Worm (Caenorhabditis elegans) whole organism, L4 larva: ENCODE results near the gene set-6.

Experiments used
- D1046.2 ChIP-seq: fragments of 200-800 bp; sonication (Bioruptor generic); IDR thresholded peaks from 2 replicates; pipeline ENCODE4 v1.3.6; 2022; ENCODE audit warnings: missing genetic modification characterization, missing compliant biosample characterization
- T26A8.4 ChIP-seq: fragments of 200-800 bp; sonication (Bioruptor generic); IDR thresholded peaks from 2 replicates; pipeline ENCODE4 v1.3.6; 2022; ENCODE audit warnings: missing genetic modification characterization, missing compliant biosample characterization
- aha-1 ChIP-seq: fragments of 150-350 bp; peaks from one replicate; lab custom pipeline; 2014; ENCODE audit warnings: missing biosample characterization, missing genetic modification characterization
- arid-1 ChIP-seq: fragments of 200-800 bp; sonication (Bioruptor generic); conservative IDR thresholded peaks from 2 replicates; pipeline ENCODE4 v1.3.6; 2022; ENCODE audit warnings: missing genetic modification reagents, missing genetic modification characterization, missing compliant biosample characterization
- ceh-20 ChIP-seq: fragments of 200-800 bp; sonication (Bioruptor generic); IDR thresholded peaks from 2 replicates; pipeline ENCODE4 v1.3.6; 2022; ENCODE audit warnings: missing genetic modification reagents, missing genetic modification characterization, missing compliant biosample characterization
- daf-16 ChIP-seq, 3 experiments: sonication (generic microtip); optimal IDR thresholded peaks; 2 replicates each; lab custom pipeline; 2016 to 2017; ENCODE audit warnings: missing genetic modification characterization in 3 of 3, missing genetic modification reagents in 3 of 3, mild to moderate bottlenecking in 2 of 3, missing compliant biosample characterization in 2 of 3, missing biosample characterization in 1 of 3, moderate library complexity in 1 of 3
- dmd-6 ChIP-seq: fragments of 200-800 bp; sonication (Bioruptor generic); IDR thresholded peaks from 2 replicates; pipeline ENCODE4 v1.3.6; 2022; ENCODE audit warnings: missing genetic modification reagents, missing genetic modification characterization, missing compliant biosample characterization
- dmd-8 ChIP-seq: fragments of 200-800 bp; sonication (Bioruptor generic); IDR thresholded peaks from 2 replicates; pipeline ENCODE4 v1.3.6; 2022; ENCODE audit warnings: missing genetic modification characterization, missing compliant biosample characterization
- dpl-1 ChIP-seq: fragments of 150-350 bp; optimal IDR thresholded peaks from 2 replicates; lab custom pipeline; 2014; ENCODE audit warnings: missing biosample characterization, missing genetic modification reagents, missing genetic modification characterization
- dve-1 ChIP-seq: sonication (generic microtip); optimal IDR thresholded peaks from 2 replicates; lab custom pipeline; 2017; ENCODE audit warnings: antibody characterized with exemption, mild to moderate bottlenecking, missing genetic modification characterization, missing compliant biosample characterization; ENCODE audit not compliant: insufficient read depth
- egl-43 ChIP-seq: fragments of 200-800 bp; sonication (Bioruptor generic); IDR thresholded peaks from 2 replicates; pipeline ENCODE4 v1.3.6; 2022; ENCODE audit warnings: missing genetic modification reagents, missing genetic modification characterization, missing compliant biosample characterization
- gei-8 ChIP-seq: fragments of 200-800 bp; sonication (Bioruptor generic); optimal IDR thresholded peaks from 2 replicates; lab custom pipeline; 2018; ENCODE audit warnings: mild to moderate bottlenecking, missing genetic modification characterization, missing compliant biosample characterization
- hif-1 ChIP-seq, 2 experiments: sonication (generic microtip); optimal IDR thresholded peaks; 2 replicates each; lab custom pipeline; 2016 to 2017; ENCODE audit warnings: missing compliant biosample characterization in 2 of 2, missing genetic modification characterization in 2 of 2, missing genetic modification reagents in 2 of 2, missing genotype in 2 of 2, mild to moderate bottlenecking in 1 of 2
- hlh-11 ChIP-seq: fragments of 200-800 bp; sonication (Bioruptor generic); optimal IDR thresholded peaks from 2 replicates; lab custom pipeline; 2018; ENCODE audit warnings: mild to moderate bottlenecking, missing genetic modification characterization, missing compliant biosample characterization
- hlh-30 ChIP-seq: sonication (generic microtip); optimal IDR thresholded peaks from 2 replicates; lab custom pipeline; 2017; ENCODE audit warnings: antibody characterized with exemption, mild to moderate bottlenecking, missing genetic modification characterization, missing compliant biosample characterization; ENCODE audit not compliant: insufficient read depth
- hmg-1.1 ChIP-seq: fragments of 200-800 bp; sonication (Bioruptor generic); IDR thresholded peaks from 2 replicates; pipeline ENCODE4 v1.3.6; 2022; ENCODE audit warnings: missing genetic modification reagents, missing genetic modification characterization, missing compliant biosample characterization
- lin-1 ChIP-seq: fragments of 200-800 bp; sonication (Bioruptor generic); IDR thresholded peaks from 2 replicates; pipeline ENCODE4 v1.3.6; 2022; ENCODE audit warnings: missing genetic modification reagents, missing genetic modification characterization, missing compliant biosample characterization
- lsy-2 ChIP-seq, 2 experiments: fragments of 150-350 bp in 1 of 2; sonication (generic microtip) in 1 of 2; optimal IDR thresholded peaks; 2 replicates each; lab custom pipeline; 2014 to 2017; ENCODE audit warnings: missing biosample characterization in 2 of 2, missing genetic modification characterization in 2 of 2
- madf-9 ChIP-seq: fragments of 200-800 bp; sonication (Bioruptor generic); conservative IDR thresholded peaks from 2 replicates; pipeline ENCODE4 v1.3.6; 2022; ENCODE audit warnings: missing genetic modification reagents, missing genetic modification characterization, missing compliant biosample characterization
- mdl-1 ChIP-seq, 2 experiments: fragments of 150-350 bp in 1 of 2; sonication (generic microtip) in 1 of 2; optimal IDR thresholded peaks; 2 replicates each; lab custom pipeline; 2014 to 2017; ENCODE audit warnings: missing biosample characterization in 2 of 2, missing genetic modification characterization in 2 of 2
- mxl-3 ChIP-seq: fragments of 200-800 bp; sonication (Bioruptor generic); optimal IDR thresholded peaks from 2 replicates; lab custom pipeline; 2018; ENCODE audit warnings: mild to moderate bottlenecking, missing genetic modification characterization, missing compliant biosample characterization
- nhr-102 ChIP-seq: sonication (generic microtip); optimal IDR thresholded peaks from 2 replicates; lab custom pipeline; 2016; ENCODE audit warnings: mild to moderate bottlenecking, missing genetic modification characterization, moderate library complexity, missing compliant biosample characterization
- nhr-28 ChIP-seq: fragments of 150-350 bp; optimal IDR thresholded peaks from 2 replicates; lab custom pipeline; 2014; ENCODE audit warnings: missing biosample characterization, missing genetic modification characterization
- nhr-41 ChIP-seq: fragments of 200-800 bp; sonication (Bioruptor generic); IDR thresholded peaks from 2 replicates; pipeline ENCODE4 v1.3.6; 2022; ENCODE audit warnings: missing genetic modification reagents, missing genetic modification characterization, missing compliant biosample characterization
- nhr-42 ChIP-seq: fragments of 200-800 bp; sonication (Bioruptor generic); IDR thresholded peaks from 2 replicates; pipeline ENCODE4 v1.3.6; 2022; ENCODE audit warnings: missing genetic modification characterization, missing compliant biosample characterization
- nhr-48 ChIP-seq: sonication (generic microtip); optimal IDR thresholded peaks from 2 replicates; lab custom pipeline; 2016; ENCODE audit warnings: mild to moderate bottlenecking, missing genetic modification characterization, missing compliant biosample characterization
- nhr-77 ChIP-seq: fragments of 150-350 bp; optimal IDR thresholded peaks from 2 replicates; lab custom pipeline; 2014; ENCODE audit warnings: missing biosample characterization, missing genetic modification characterization
- pha-4 ChIP-seq, 2 experiments: fragments of 150-350 bp in 1 of 2; fragments of 200-800 bp in 1 of 2; sonication (Bioruptor generic) in 1 of 2; IDR thresholded peaks in 1 of 2; optimal IDR thresholded peaks in 1 of 2; 2 replicates each; pipeline versions ENCODE4 v1.3.6 to Lab custom; 2014 to 2022; ENCODE audit warnings: missing genetic modification characterization in 2 of 2, missing genetic modification reagents in 2 of 2, missing biosample characterization in 1 of 2, missing compliant biosample characterization in 1 of 2
- php-3 ChIP-seq: fragments of 200-800 bp; sonication (Bioruptor generic); IDR thresholded peaks from 2 replicates; pipeline ENCODE4 v1.3.6; 2022; ENCODE audit warnings: missing genetic modification reagents, missing genetic modification characterization, missing compliant biosample characterization
- pqm-1 ChIP-seq: sonication (generic microtip); optimal IDR thresholded peaks from 2 replicates; lab custom pipeline; 2017; ENCODE audit warnings: missing biosample characterization, missing genetic modification characterization
- saeg-2 ChIP-seq: fragments of 200-800 bp; sonication (Bioruptor generic); IDR thresholded peaks from 2 replicates; pipeline ENCODE4 v1.3.6; 2022; ENCODE audit warnings: missing genetic modification reagents, missing genetic modification characterization, missing compliant biosample characterization
- skn-1 ChIP-seq: fragments of 150-350 bp; optimal IDR thresholded peaks from 2 replicates; lab custom pipeline; 2014; ENCODE audit warnings: missing biosample characterization, missing genetic modification characterization
- tra-1 ChIP-seq: fragments of 200-800 bp; sonication (Bioruptor generic); IDR thresholded peaks from 2 replicates; pipeline ENCODE4 v1.3.6; 2022; ENCODE audit warnings: missing genetic modification reagents, missing genetic modification characterization, missing compliant biosample characterization
- zag-1 ChIP-seq: fragments of 150-350 bp; optimal IDR thresholded peaks from 2 replicates; lab custom pipeline; 2014; ENCODE audit warnings: missing biosample characterization, missing genetic modification characterization
- zfp-3 ChIP-seq: fragments of 200-800 bp; sonication (Bioruptor generic); conservative IDR thresholded peaks from 2 replicates; pipeline ENCODE4 v1.3.6; 2022; ENCODE audit warnings: missing genetic modification reagents, missing genetic modification characterization, missing compliant biosample characterization

set-6 gene

ce11 chrX:11964555-11964954 is 9.9 kb downstream of the set-6 start (continued):
- TF ChIP-seq lsy-2 (tag; optimal IDR thresholded peaks at IDR 0.05; lab: Kevin White, UChicago) (no peak), nhr-77 (peak; percentile 32), hlh-30 (tag; lab: Kevin White, UChicago) (peak; percentile 15)

ce11 chrX:11963659-11964058 is 10.8 kb downstream of the set-6 start:
- TF ChIP-seq aha-1 (tag; lab: Kevin White, UChicago) (peak; percentile 53), arid-1 (GFP tag; lab: Robert Waterston, UW) (no peak)

- TF ChIP-seq hlh-11 (tag; lab: Kevin White, UChicago) (peak; percentile 86), php-3 (GFP tag; lab: Robert Waterston, UW) (peak; percentile 91), gei-8 (GFP tag; lab: Kevin White, UChicago) (no peak), ceh-20 (0 out of 2 replicates have a peak, but pooled peaks have one; percentile 38), pha-4 (GFP tag; IDR thresholded peaks at IDR 0.05; lab: Robert Waterston, UW) (0 out of 2 replicates have a peak, but pooled peaks have one; percentile 9), pha-4 (tag; optimal IDR thresholded peaks at IDR 0.05; lab: Kevin White, UChicago) (no peak), dve-1 (tag; lab: Kevin White, UChicago) (peak; percentile 77), nhr-28 (peak; percentile 96), daf-16 (GFP tag; optimal IDR thresholded peaks at IDR 0.05; lab: Kevin White, UChicago) (no peak), daf-16 (tag; optimal IDR thresholded peaks at IDR 0.05; lab: Kevin White, UChicago) (peak; percentile 74), mxl-3 (GFP tag; lab: Kevin White, UChicago) (peak; percentile 39), egl-43 (GFP tag; lab: Robert Waterston, UW) (no peak), nhr-102 (peak; percentile 63), nhr-42 (0 out of 2 replicates have a peak, but pooled peaks have one; percentile 16), lin-1 (0 out of 2 replicates have a peak, but pooled peaks have one; percentile 39), hmg-1.1 (GFP tag; lab: Robert Waterston, UW) (no peak), zfp-3 (GFP tag; lab: Robert Waterston, UW) (no peak), madf-9 (GFP tag; lab: Robert Waterston, UW) (0 out of 2 replicates have a peak, but pooled peaks have one; percentile 4), D1046.2 (GFP tag; lab: Robert Waterston, UW) (no peak), hif-1 (tag; optimal IDR thresholded peaks at IDR 0.05; lab: Kevin White, UChicago) (peak in 1 of 2 experiments; percentile 40), tra-1 (GFP tag; lab: Robert Waterston, UW) (peak; percentile 71; the same call in 1 of the 2 replicates), dmd-8 (GFP tag; lab: Robert Waterston, UW) (no peak), nhr-41 (GFP tag; lab: Robert Waterston, UW) (peak; percentile 75; the same call in 1 of the 2 replicates), zag-1 (tag; lab: Kevin White, UChicago) (no peak), dmd-6 (GFP tag; lab: Robert Waterston, UW) (peak; percentile 81), dpl-1 (GFP tag; lab: Kevin White, UChicago) (no peak), saeg-2 (GFP tag; lab: Robert Waterston, UW) (0 out of 2 replicates have a peak, but pooled peaks have one; percentile 6), mdl-1 (tag; optimal IDR thresholded peaks at IDR 0.05; lab: Kevin White, UChicago) (peak in 1 of 2 experiments; percentile 35), skn-1 (tag; lab: Kevin White, UChicago) (no peak), pqm-1 (tag; lab: Kevin White, UChicago) (peak; percentile 33), nhr-48 (tag; lab: Kevin White, UChicago) (peak; percentile 69), T26A8.4 (GFP tag; lab: Robert Waterston, UW) (0 out of 2 replicates have a peak, but pooled peaks have one; percentile 46), aha-1 (tag; lab: Kevin White, UChicago) (peak; percentile 93)
These were observed 12.3 kb downstream of the set-6 start for ce11 chrX:11962050-11962788.
